Fruit fly (Drosophila melanogaster) whole organism, wandering third instar larva: Measurements from ENCODE around the gene CG43993.

Experiments used
- CG32264 ChIP-seq: fragments of 200-800 bp; sonication (Bioruptor generic); optimal IDR thresholded peaks from 2 replicates; lab custom pipeline; 2016; ENCODE audit warnings: missing biosample characterization, missing genetic modification characterization
- CrebA ChIP-seq: fragments of 200-800 bp; sonication (Bioruptor generic); optimal IDR thresholded peaks from 2 replicates; lab custom pipeline; 2016; ENCODE audit warnings: missing biosample characterization, mild to moderate bottlenecking, missing genetic modification characterization, borderline replicate concordance
- Dfd ChIP-seq: fragments of >200 bp; optimal IDR thresholded peaks from 2 replicates; lab custom pipeline; 2017; ENCODE audit warnings: missing biosample characterization, missing genetic modification characterization
- GATAd ChIP-seq: sonication (Bioruptor generic); optimal IDR thresholded peaks from 2 replicates; lab custom pipeline; 2016; ENCODE audit warnings: missing biosample characterization, missing genetic modification characterization
- HLH106 ChIP-seq: fragments of 200-800 bp; optimal IDR thresholded peaks from 3 replicates; lab custom pipeline; 2019; ENCODE audit warnings: missing biosample characterization, mild to moderate bottlenecking, missing genetic modification characterization, moderate library complexity
- Hnf4 ChIP-seq: fragments of 200-800 bp; sonication (Bioruptor generic); optimal IDR thresholded peaks from 2 replicates; lab custom pipeline; 2016; ENCODE audit warnings: missing biosample characterization, mild to moderate bottlenecking, missing genetic modification characterization
- Hr78 ChIP-seq: fragments of >200 bp; optimal IDR thresholded peaks from 2 replicates; lab custom pipeline; 2017; ENCODE audit warnings: missing biosample characterization, missing genetic modification characterization
- Hr83 ChIP-seq: fragments of 200-300 bp; sonication (Bioruptor generic); optimal IDR thresholded peaks from 2 replicates; lab custom pipeline; 2016; ENCODE audit warnings: missing biosample characterization, mild to moderate bottlenecking, missing genetic modification characterization, moderate library complexity; ENCODE audit not compliant: poor library complexity, severe bottlenecking
- Jra ChIP-seq: sonication (Bioruptor generic); optimal IDR thresholded peaks from 2 replicates; lab custom pipeline; 2016; ENCODE audit warnings: missing biosample characterization, missing genetic modification characterization
- Myc ChIP-seq: fragments of >200 bp; optimal IDR thresholded peaks from 2 replicates; lab custom pipeline; 2017
- N ChIP-seq: fragments of >200 bp; optimal IDR thresholded peaks from 2 replicates; lab custom pipeline; 2018; ENCODE audit warnings: missing biosample characterization, missing external identifiers, missing genetic modification characterization
- OdsH ChIP-seq: fragments of 200-800 bp; sonication (Bioruptor generic); optimal IDR thresholded peaks from 2 replicates; lab custom pipeline; 2016; ENCODE audit warnings: missing biosample characterization, mild to moderate bottlenecking, missing genetic modification characterization
- Rel ChIP-seq, 2 experiments: fragments of 200-800 bp; sonication (Bioruptor generic) in 1 of 2; optimal IDR thresholded peaks; 2 replicates in 1 of 2; 3 replicates in 1 of 2; lab custom pipeline; 2016 to 2019; ENCODE audit warnings: mild to moderate bottlenecking in 2 of 2, missing biosample characterization in 2 of 2, missing genetic modification characterization in 2 of 2, moderate library complexity in 1 of 2
- Sp1 ChIP-seq: fragments of 200-800 bp; sonication (Bioruptor generic); optimal IDR thresholded peaks from 3 replicates; lab custom pipeline; 2019; ENCODE audit warnings: missing biosample characterization, mild to moderate bottlenecking, missing genetic modification characterization, moderate library complexity
- br ChIP-seq: fragments of 200-800 bp; sonication (Bioruptor generic); optimal IDR thresholded peaks from 2 replicates; lab custom pipeline; 2016; ENCODE audit warnings: missing biosample characterization, missing genetic modification characterization
- dmrt93B ChIP-seq: fragments of 200-800 bp; sonication (Bioruptor generic); optimal IDR thresholded peaks from 2 replicates; lab custom pipeline; 2018; ENCODE audit warnings: missing biosample characterization, mild to moderate bottlenecking, missing genetic modification characterization
- dsf ChIP-seq: sonication (Bioruptor generic); optimal IDR thresholded peaks from 2 replicates; lab custom pipeline; 2016; ENCODE audit warnings: missing biosample characterization, missing genetic modification characterization, borderline replicate concordance
- ey ChIP-seq: fragments of 200-800 bp; sonication (Bioruptor generic); optimal IDR thresholded peaks from 2 replicates; lab custom pipeline; 2016; ENCODE audit warnings: missing biosample characterization, missing genetic modification characterization
- foxo ChIP-seq, 2 experiments: fragments of 200-800 bp; sonication (Bioruptor generic); optimal IDR thresholded peaks; 2 replicates in 1 of 2; 3 replicates in 1 of 2; lab custom pipeline; 2016 to 2017; ENCODE audit warnings: missing biosample characterization in 2 of 2, missing genetic modification characterization in 2 of 2
- fru ChIP-seq: fragments of 200-800 bp; sonication (Bioruptor generic); optimal IDR thresholded peaks from 3 replicates; lab custom pipeline; 2016; ENCODE audit warnings: missing biosample characterization, mild to moderate bottlenecking, missing genetic modification characterization
- h ChIP-seq: fragments of 200-800 bp; sonication (Bioruptor generic); optimal IDR thresholded peaks from 3 replicates; lab custom pipeline; 2016; ENCODE audit warnings: missing biosample characterization, mild to moderate bottlenecking, missing genetic modification characterization
- jim ChIP-seq: fragments of 175-275, 200-325 bp; sonication (Bioruptor generic); optimal IDR thresholded peaks from 2 replicates; lab custom pipeline; 2016; ENCODE audit warnings: missing biosample characterization, mild to moderate bottlenecking, missing genetic modification characterization
- pan ChIP-seq: fragments of >200 bp; optimal IDR thresholded peaks from 2 replicates; lab custom pipeline; 2017
- rgr ChIP-seq: fragments of 200-800 bp; sonication (Bioruptor generic); optimal IDR thresholded peaks from 3 replicates; lab custom pipeline; 2016; ENCODE audit warnings: missing biosample characterization, mild to moderate bottlenecking, missing genetic modification characterization
- sage ChIP-seq: fragments of 200-800 bp; sonication (Bioruptor generic); optimal IDR thresholded peaks from 2 replicates; lab custom pipeline; 2016; ENCODE audit warnings: missing biosample characterization, mild to moderate bottlenecking, missing genetic modification characterization
- sv ChIP-seq: fragments of 200-800 bp; sonication (Bioruptor generic); optimal IDR thresholded peaks from 3 replicates; lab custom pipeline; 2016; ENCODE audit warnings: missing biosample characterization, missing genetic modification characterization
- tai ChIP-seq: sonication (Bioruptor generic); optimal IDR thresholded peaks from 2 replicates; lab custom pipeline; 2016; ENCODE audit warnings: missing biosample characterization, missing genetic modification characterization
- usp ChIP-seq: fragments of >200 bp; optimal IDR thresholded peaks from 2 replicates; lab custom pipeline; 2017; ENCODE audit warnings: missing biosample characterization, missing genetic modification characterization
- woc ChIP-seq: sonication (Bioruptor generic); optimal IDR thresholded peaks from 2 replicates; lab custom pipeline; 2016; ENCODE audit warnings: missing biosample characterization, mild to moderate bottlenecking, missing genetic modification characterization

The CG43993 gene

dm6 chr3L:12021903-12022302, 10.5 kb upstream of the CG43993 start:
- TF ChIP-seq br (GFP tag; lab: Kevin White, UChicago) = no peak
- peak; percentile 40 for TF ChIP-seq Myc (lab: Kevin White, UChicago)

- no peak for TF ChIP-seq Hnf4 (GFP tag; lab: Kevin White, UChicago)
- TF ChIP-seq sv = no peak
- no peak for TF ChIP-seq Jra
- TF ChIP-seq Sp1 (GFP tag; lab: Kevin White, UChicago) = no peak
- no peak for TF ChIP-seq jim (GFP tag; lab: Kevin White, UChicago)
- no peak for TF ChIP-seq CrebA (GFP tag; lab: Kevin White, UChicago)
- TF ChIP-seq GATAd (GFP tag; lab: Kevin White, UChicago) = no peak
- TF ChIP-seq tai = no peak
- no peak for TF ChIP-seq usp (GFP tag; lab: Kevin White, UChicago)
- TF ChIP-seq HLH106 (tag; lab: Kevin White, UChicago) = no peak
- no peak for TF ChIP-seq Rel (GFP tag; optimal IDR thresholded peaks at IDR 0.05; lab: Kevin White, UChicago)
- no peak for TF ChIP-seq Rel (tag; optimal IDR thresholded peaks at IDR 0.05; lab: Kevin White, UChicago)
Observed at dm6 chr3L:12023137-12023792, 9.1 kb upstream of the CG43993 start.

dm6 chr3L:12024947-12025346, 7.4 kb upstream of the CG43993 start:
- peak; percentile 11 for TF ChIP-seq OdsH
- peak in 1 of 2 experiments; percentile 14 for TF ChIP-seq foxo (GFP tag; optimal IDR thresholded peaks at IDR 0.05; lab: Kevin White, UChicago)
- TF ChIP-seq fru = peak; percentile 16
- TF ChIP-seq pan = no peak
- no peak for TF ChIP-seq usp (GFP tag; lab: Kevin White, UChicago)
- TF ChIP-seq h (GFP tag; lab: Kevin White, UChicago) = peak; percentile 10
- TF ChIP-seq rgr (GFP tag; lab: Kevin White, UChicago) = peak; percentile 17

- TF ChIP-seq sv = no peak
- no peak for TF ChIP-seq sage
- no peak for TF ChIP-seq GATAd (GFP tag; lab: Kevin White, UChicago)
- no peak for TF ChIP-seq Rel (GFP tag; optimal IDR thresholded peaks at IDR 0.05; lab: Kevin White, UChicago)
- no peak for TF ChIP-seq Rel (tag; optimal IDR thresholded peaks at IDR 0.05; lab: Kevin White, UChicago)
- TF ChIP-seq fru = no peak
- no peak for TF ChIP-seq Myc (lab: Kevin White, UChicago)
- TF ChIP-seq ey = no peak
Observed at dm6 chr3L:12027929-12028328, 4.4 kb upstream of the CG43993 start.

- no peak for TF ChIP-seq foxo (GFP tag; optimal IDR thresholded peaks at IDR 0.05; lab: Kevin White, UChicago)
- TF ChIP-seq Hr83 (GFP tag; lab: Kevin White, UChicago) = no peak
- TF ChIP-seq Hr78 (GFP tag; lab: Kevin White, UChicago) = no peak
- no peak for TF ChIP-seq ey
- no peak for TF ChIP-seq Sp1 (GFP tag; lab: Kevin White, UChicago)
- TF ChIP-seq Dfd (GFP tag; lab: Kevin White, UChicago) = no peak
- TF ChIP-seq, all 38 proteins: peak for 0
Observed at dm6 chr3L:12028534-12029029, 3.8 kb upstream of the CG43993 start.

- TF ChIP-seq h (GFP tag; lab: Kevin White, UChicago) (peak; percentile 59), N (GFP tag; lab: Kevin White, UChicago) (no peak), ey (peak; percentile 28), HLH106 (tag; lab: Kevin White, UChicago) (peak; percentile 16), dmrt93B (peak; percentile 7), Jra (no peak), woc (GFP tag; lab: Kevin White, UChicago) (peak; percentile 49), dsf (GFP tag; lab: Kevin White, UChicago) (no peak), OdsH (peak; percentile 29), CG32264 (GFP tag; lab: Kevin White, UChicago) (no peak), pan (peak; percentile 13), fru (peak; percentile 15)
Observed at dm6 chr3L:12030521-12030920, 1.8 kb upstream of the CG43993 start.
